Fruit fly (Drosophila melanogaster): ENCODE data around the gene CG8993.

- TF ChIP-seq CG12768 (GFP tag; optimal IDR thresholded peaks at IDR 0.05) (no peak), CG5204 (GFP tag; optimal IDR thresholded peaks at IDR 0.05) (no peak), CG1620 (GFP tag; optimal IDR thresholded peaks at IDR 0.05) (no peak), ovo (GFP tag; optimal IDR thresholded peaks at IDR 0.05) (no peak), cnc (optimal IDR thresholded peaks at IDR 0.05) (no peak), CG14711 (tag; optimal IDR thresholded peaks at IDR 0.05) (no peak)
These were observed 49.7 kb upstream of the CG8993 start, which contains the start of gene MsR1 for dm6 chr3L:2322257-2322776.

All from whole organism, adult.